Worm (Caenorhabditis elegans): ENCODE measurements around the gene Y75B8A.8.

ce11 chrIII:12167030-12167429 lies 6.5 kb downstream of the Y75B8A.8 start:
- TF ChIP-seq ceh-82 (tag; optimal IDR thresholded peaks at IDR 0.05) (no peak), mdl-1 (tag; optimal IDR thresholded peaks at IDR 0.05) (no peak), nhr-12 (tag; optimal IDR thresholded peaks at IDR 0.05) (no peak), elt-3 (tag; optimal IDR thresholded peaks at IDR 0.05) (no peak), lsy-2 (tag; optimal IDR thresholded peaks at IDR 0.05) (no peak), lin-11 (tag; optimal IDR thresholded peaks at IDR 0.05) (no peak), ama-1 (optimal IDR thresholded peaks at IDR 0.05) (no peak), unc-55 (GFP tag; optimal IDR thresholded peaks at IDR 0.05) (no peak)
